Worm (Caenorhabditis elegans) whole organism, L1 larva: ENCODE measurements around the gene T14B4.1.

Experiments
- blmp-1 ChIP-seq: fragments of 150-350 bp; optimal IDR thresholded peaks from 2 replicates; lab custom pipeline; 2014; ENCODE audit warnings: missing biosample characterization, missing genetic modification characterization
- egl-27 ChIP-seq, 2 experiments: fragments of 150-350 bp in 1 of 2; sonication (generic microtip); optimal IDR thresholded peaks; 3 replicates each; lab custom pipeline; 2017 to 2018; ENCODE audit warnings: missing biosample characterization in 2 of 2, missing genetic modification characterization in 2 of 2, missing genetic modification reagents in 2 of 2
- lin-13 ChIP-seq: fragments of 150-350 bp; optimal IDR thresholded peaks from 2 replicates; lab custom pipeline; 2014; ENCODE audit warnings: missing biosample characterization, missing genetic modification reagents, missing genetic modification characterization
- nhr-12 ChIP-seq: sonication (generic microtip); optimal IDR thresholded peaks from 2 replicates; lab custom pipeline; 2017; ENCODE audit warnings: missing biosample characterization, missing genetic modification characterization
- nhr-28 ChIP-seq: fragments of 150-350 bp; optimal IDR thresholded peaks from 2 replicates; lab custom pipeline; 2014; ENCODE audit warnings: missing biosample characterization, missing genetic modification characterization
- nhr-77 ChIP-seq: fragments of 150-350 bp; optimal IDR thresholded peaks from 2 replicates; lab custom pipeline; 2014; ENCODE audit warnings: missing biosample characterization, missing genetic modification characterization
- pag-3 ChIP-seq: sonication (generic microtip); optimal IDR thresholded peaks from 2 replicates; lab custom pipeline; 2017; ENCODE audit warnings: missing genetic modification characterization, mild to moderate bottlenecking, missing compliant biosample characterization, antibody characterized with exemption, borderline replicate concordance; ENCODE audit not compliant: insufficient read depth
- snpc-4 ChIP-seq: fragments of 150-350 bp; optimal IDR thresholded peaks from 2 replicates; lab custom pipeline; 2014; ENCODE audit warnings: missing biosample characterization, missing genetic modification characterization
- unc-62 ChIP-seq: fragments of 150-350 bp; optimal IDR thresholded peaks from 2 replicates; lab custom pipeline; 2014; ENCODE audit warnings: missing biosample characterization, missing genetic modification reagents, missing genetic modification characterization
- ztf-11 ChIP-seq, 2 experiments: sonication (generic microtip); optimal IDR thresholded peaks; 2 replicates each; lab custom pipeline; 2016 to 2017; ENCODE audit warnings: missing genetic modification characterization in 2 of 2, missing biosample characterization in 1 of 2, missing compliant biosample characterization in 1 of 2
- ztf-4 ChIP-seq: fragments of 150-350 bp; optimal IDR thresholded peaks from 2 replicates; lab custom pipeline; 2014; ENCODE audit warnings: missing biosample characterization, missing genetic modification characterization

ce11 chrII:6744648-6745047 lies 7.9 kb downstream of the T14B4.1 start, which contains the start of gene ins-15:
- TF ChIP-seq egl-27 (tag; optimal IDR thresholded peaks at IDR 0.05; lab: Kevin White, UChicago) = no peak
- TF ChIP-seq snpc-4 (tag; lab: Kevin White, UChicago) = no peak
- no peak for TF ChIP-seq ztf-4 (tag; lab: Kevin White, UChicago)
- no peak for TF ChIP-seq unc-62 (GFP tag; lab: Kevin White, UChicago)
- no peak for TF ChIP-seq nhr-77
- TF ChIP-seq nhr-12 (tag; lab: Kevin White, UChicago) = no peak
- TF ChIP-seq nhr-28 (tag; lab: Kevin White, UChicago) = no peak
- no peak for TF ChIP-seq pag-3 (tag; lab: Kevin White, UChicago)
- no peak for TF ChIP-seq ztf-11 (tag; optimal IDR thresholded peaks at IDR 0.05; lab: Kevin White, UChicago)
- TF ChIP-seq lin-13 (GFP tag; lab: Kevin White, UChicago) = no peak
- no peak for TF ChIP-seq blmp-1
